Worm (Caenorhabditis elegans) whole organism, mixed stage, embryonic: ENCODE results near the gene rpb-6.
A peak's percentile ranks its signal among the peaks of the same experiment; 100 is the strongest.

ENCODE experiments used
- M03D4.4 ChIP-seq: sonication (generic microtip); optimal IDR thresholded peaks from 2 replicates; lab custom pipeline; 2017; ENCODE audit warnings: mild to moderate bottlenecking, missing genetic modification characterization, missing compliant biosample characterization
- bed-3 ChIP-seq: fragments of 200-800 bp; sonication (Bioruptor generic); optimal IDR thresholded peaks from 3 replicates; lab custom pipeline; 2018; ENCODE audit warnings: mild to moderate bottlenecking, missing genetic modification characterization, moderate library complexity, missing compliant biosample characterization
- blmp-1 ChIP-seq: fragments of 150-350 bp; optimal IDR thresholded peaks from 2 replicates; lab custom pipeline; 2014; ENCODE audit warnings: missing biosample characterization, missing genetic modification characterization
- ceh-39 ChIP-seq: fragments of 150-350 bp; optimal IDR thresholded peaks from 2 replicates; lab custom pipeline; 2014; ENCODE audit warnings: missing biosample characterization, missing genetic modification characterization
- ceh-43 ChIP-seq: fragments of 200-800 bp; sonication (Bioruptor generic); optimal IDR thresholded peaks from 2 replicates; lab custom pipeline; 2018; ENCODE audit warnings: mild to moderate bottlenecking, missing genetic modification characterization, moderate library complexity, missing compliant biosample characterization
- ces-1 ChIP-seq: fragments of 150-350 bp; optimal IDR thresholded peaks from 2 replicates; lab custom pipeline; 2014; ENCODE audit warnings: missing biosample characterization, missing genetic modification reagents, missing genetic modification characterization
- cnd-1 ChIP-seq: fragments of 200-800 bp; sonication (Bioruptor generic); optimal IDR thresholded peaks from 2 replicates; lab custom pipeline; 2018; ENCODE audit warnings: mild to moderate bottlenecking, missing genetic modification characterization, missing compliant biosample characterization
- elt-1 ChIP-seq: sonication (generic microtip); optimal IDR thresholded peaks from 2 replicates; lab custom pipeline; 2017; ENCODE audit warnings: missing genetic modification characterization, mild to moderate bottlenecking, missing compliant biosample characterization, antibody characterized with exemption, moderate library complexity, borderline replicate concordance; ENCODE audit not compliant: insufficient read depth
- elt-3 ChIP-seq: fragments of 150-350 bp; optimal IDR thresholded peaks from 2 replicates; lab custom pipeline; 2014; ENCODE audit warnings: missing biosample characterization, missing genetic modification characterization
- flh-1 ChIP-seq: fragments of 200-800 bp; sonication (Bioruptor generic); optimal IDR thresholded peaks from 2 replicates; lab custom pipeline; 2018; ENCODE audit warnings: mild to moderate bottlenecking, missing genetic modification characterization, moderate library complexity, missing compliant biosample characterization
- ham-2 ChIP-seq: fragments of 200-800 bp; sonication (Bioruptor generic); optimal IDR thresholded peaks from 2 replicates; lab custom pipeline; 2018; ENCODE audit warnings: mild to moderate bottlenecking, missing genetic modification characterization, missing compliant biosample characterization
- hlh-1 ChIP-seq: fragments of 150-350 bp; optimal IDR thresholded peaks from 2 replicates; lab custom pipeline; 2014; ENCODE audit warnings: missing biosample characterization, missing genetic modification reagents, missing genetic modification characterization
- lin-13 ChIP-seq: fragments of 150-350 bp; optimal IDR thresholded peaks from 2 replicates; lab custom pipeline; 2014; ENCODE audit warnings: missing biosample characterization, missing genetic modification characterization
- lin-32 ChIP-seq: fragments of 200-800 bp; sonication (Bioruptor generic); optimal IDR thresholded peaks from 2 replicates; lab custom pipeline; 2018; ENCODE audit warnings: mild to moderate bottlenecking, missing genetic modification characterization, missing compliant biosample characterization
- mab-5 ChIP-seq: fragments of 150-350 bp; optimal IDR thresholded peaks from 2 replicates; lab custom pipeline; 2014; ENCODE audit warnings: missing biosample characterization, missing genetic modification characterization
- mep-1 ChIP-seq: fragments of 150-350 bp; optimal IDR thresholded peaks from 2 replicates; lab custom pipeline; 2017; ENCODE audit warnings: missing biosample characterization, missing genetic modification reagents, missing genetic modification characterization, inconsistent platforms
- mls-2 ChIP-seq: sonication (generic microtip); optimal IDR thresholded peaks from 2 replicates; lab custom pipeline; 2016; ENCODE audit warnings: mild to moderate bottlenecking, missing genetic modification characterization, moderate library complexity, missing compliant biosample characterization
- nhr-12 ChIP-seq: fragments of 150-350 bp; optimal IDR thresholded peaks from 2 replicates; lab custom pipeline; 2014; ENCODE audit warnings: missing biosample characterization, missing genetic modification characterization
- nhr-2 ChIP-seq: fragments of 150-350 bp; optimal IDR thresholded peaks from 2 replicates; lab custom pipeline; 2014; ENCODE audit warnings: missing biosample characterization, missing genetic modification characterization
- nhr-237 ChIP-seq: fragments of 150-350 bp; optimal IDR thresholded peaks from 2 replicates; lab custom pipeline; 2014; ENCODE audit warnings: missing biosample characterization, missing genetic modification characterization
- nhr-28 ChIP-seq: fragments of 150-350 bp; optimal IDR thresholded peaks from 2 replicates; lab custom pipeline; 2014; ENCODE audit warnings: missing biosample characterization, missing genetic modification characterization
- nhr-76 ChIP-seq: sonication (generic microtip); optimal IDR thresholded peaks from 2 replicates; lab custom pipeline; 2017; ENCODE audit warnings: missing biosample characterization, missing genetic modification characterization
- pha-4 ChIP-seq: fragments of 150-350 bp; optimal IDR thresholded peaks from 2 replicates; lab custom pipeline; 2018; ENCODE audit warnings: missing biosample characterization, missing genetic modification reagents, missing genetic modification characterization
- sem-2 ChIP-seq: fragments of 200-800 bp; sonication (Bioruptor generic); optimal IDR thresholded peaks from 2 replicates; lab custom pipeline; 2018; ENCODE audit warnings: mild to moderate bottlenecking, missing genetic modification characterization, missing compliant biosample characterization
- snpc-4 ChIP-seq: fragments of 150-350 bp; optimal IDR thresholded peaks from 2 replicates; lab custom pipeline; 2014; ENCODE audit warnings: missing biosample characterization, missing genetic modification characterization
- sptf-1 ChIP-seq: sonication (generic microtip); optimal IDR thresholded peaks from 2 replicates; lab custom pipeline; 2017; ENCODE audit warnings: mild to moderate bottlenecking, missing genetic modification characterization, moderate library complexity, missing compliant biosample characterization
- tbx-8 ChIP-seq: fragments of 200-800 bp; sonication (Bioruptor generic); optimal IDR thresholded peaks from 2 replicates; lab custom pipeline; 2018; ENCODE audit warnings: mild to moderate bottlenecking, missing genetic modification characterization, moderate library complexity, missing compliant biosample characterization
- unc-120 ChIP-seq: sonication (generic microtip); optimal IDR thresholded peaks from 2 replicates; lab custom pipeline; 2017; ENCODE audit warnings: missing genetic modification characterization, missing compliant biosample characterization; ENCODE audit not compliant: poor library complexity, severe bottlenecking
- unc-39 ChIP-seq: fragments of 150-350 bp; optimal IDR thresholded peaks from 2 replicates; lab custom pipeline; 2014; ENCODE audit warnings: missing biosample characterization, missing genetic modification characterization
- unc-62 ChIP-seq: fragments of 150-350 bp; optimal IDR thresholded peaks from 2 replicates; lab custom pipeline; 2014; ENCODE audit warnings: missing biosample characterization, missing genetic modification reagents, missing genetic modification characterization
- zip-8 ChIP-seq: fragments of 150-350 bp; optimal IDR thresholded peaks from 2 replicates; lab custom pipeline; 2014; ENCODE audit warnings: missing biosample characterization, missing genetic modification characterization
- ztf-11 ChIP-seq: fragments of 150-350 bp; optimal IDR thresholded peaks from 2 replicates; lab custom pipeline; 2014; ENCODE audit warnings: missing biosample characterization, missing genetic modification characterization

Gene rpb-6

DNA sequence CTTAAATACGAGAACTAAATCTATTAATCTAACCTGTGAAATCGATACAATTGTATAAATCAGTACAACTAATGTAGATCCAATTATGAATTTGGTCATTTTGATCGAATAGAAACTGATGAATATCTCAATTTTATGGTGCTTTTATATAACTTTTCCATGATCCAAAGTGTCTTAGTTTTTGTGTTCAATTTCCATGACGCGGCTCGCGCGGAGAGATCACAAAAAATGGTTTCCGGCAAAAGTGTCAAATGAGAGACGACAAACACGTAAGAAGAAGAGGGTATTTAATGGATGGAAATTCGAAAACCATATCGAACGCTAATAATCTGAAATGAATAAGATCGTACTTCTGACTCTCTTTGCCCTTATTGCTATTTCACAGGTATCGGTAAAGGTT is 14.6 kb upstream of the rpb-6 start, which contains the start of the genes C06A1.6 and C06A1.7:
C06A1.6 (minus strand) TSS at position 101 of the 400 bp plus-strand sequence.
C06A1.7 (plus strand) TSS at position 314 of the 400 bp plus-strand sequence.
- TF ChIP-seq mep-1 (tag; lab: Kevin White, UChicago) (no peak), hlh-1 (no peak), mls-2 (tag; lab: Kevin White, UChicago) (no peak), unc-39 (no peak), nhr-28 (tag; lab: Kevin White, UChicago) (no peak), lin-13 (tag; lab: Kevin White, UChicago) (no peak), ces-1 (GFP tag; lab: Kevin White, UChicago) (no peak), elt-1 (tag; lab: Kevin White, UChicago) (no peak), nhr-237 (tag; lab: Kevin White, UChicago) (no peak), pha-4 (no peak), M03D4.4 (tag; lab: Kevin White, UChicago) (no peak)

- TF ChIP-seq lin-32 (GFP tag; lab: Kevin White, UChicago), result no peak
- no peak for TF ChIP-seq ceh-43
- no peak for TF ChIP-seq unc-120 (tag; lab: Kevin White, UChicago)
- no peak for TF ChIP-seq nhr-28 (tag; lab: Kevin White, UChicago)
- TF ChIP-seq ham-2 (GFP tag; lab: Kevin White, UChicago), result no peak
- no peak for TF ChIP-seq bed-3 (GFP tag; lab: Kevin White, UChicago)
- TF ChIP-seq M03D4.4 (tag; lab: Kevin White, UChicago), result no peak
- no peak for TF ChIP-seq sem-2 (GFP tag; lab: Kevin White, UChicago)
- TF ChIP-seq mep-1 (tag; lab: Kevin White, UChicago), result no peak
- TF ChIP-seq elt-3 (tag; lab: Kevin White, UChicago), result no peak
- TF ChIP-seq ztf-11 (tag; lab: Kevin White, UChicago), result no peak
- TF ChIP-seq zip-8, result no peak
- no peak for TF ChIP-seq nhr-76
- no peak for TF ChIP-seq ceh-39
- TF ChIP-seq nhr-12 (tag; lab: Kevin White, UChicago), result no peak
- TF ChIP-seq, all 35 proteins: peak for 0
Measured at ce11 chrII:10566458-10566857, 12.7 kb upstream of the rpb-6 start.

ce11 chrII:10569498-10569897 is 9.7 kb upstream of the rpb-6 start:
- TF ChIP-seq hlh-1, result peak; percentile 76
- TF ChIP-seq nhr-2 (tag; lab: Kevin White, UChicago), result no peak

ce11 chrII:10570302-10570701 is 8.9 kb upstream of the rpb-6 start, which contains the start of gene txt-13:
TSS of gene txt-13 (plus strand) at chrII:10570602.
- TF ChIP-seq lin-32 (GFP tag; lab: Kevin White, UChicago) (no peak), unc-39 (no peak), bed-3 (GFP tag; lab: Kevin White, UChicago) (no peak), tbx-8 (GFP tag; lab: Kevin White, UChicago) (no peak), mls-2 (tag; lab: Kevin White, UChicago) (no peak), ceh-43 (no peak), mab-5 (tag; lab: Kevin White, UChicago) (no peak), ham-2 (GFP tag; lab: Kevin White, UChicago) (no peak), unc-62 (GFP tag; lab: Kevin White, UChicago) (no peak), ztf-11 (tag; lab: Kevin White, UChicago) (no peak), sptf-1 (tag; lab: Kevin White, UChicago) (no peak), blmp-1 (tag; lab: Kevin White, UChicago) (no peak), nhr-12 (tag; lab: Kevin White, UChicago) (no peak), nhr-237 (tag; lab: Kevin White, UChicago) (no peak), cnd-1 (tag; lab: Kevin White, UChicago) (no peak)

ce11 chrII:10571967-10572366 is 7.2 kb upstream of the rpb-6 start, which contains the start of gene C06A1.3:
TSS of gene C06A1.3 (plus strand) at chrII:10572267.
- TF ChIP-seq unc-62 (GFP tag; lab: Kevin White, UChicago) (no peak), lin-32 (GFP tag; lab: Kevin White, UChicago) (no peak), ham-2 (GFP tag; lab: Kevin White, UChicago) (no peak), unc-120 (tag; lab: Kevin White, UChicago) (no peak), snpc-4 (tag; lab: Kevin White, UChicago) (no peak), sem-2 (GFP tag; lab: Kevin White, UChicago) (no peak), flh-1 (GFP tag; lab: Kevin White, UChicago) (no peak), nhr-2 (tag; lab: Kevin White, UChicago) (no peak), mls-2 (tag; lab: Kevin White, UChicago) (no peak), hlh-1 (no peak), M03D4.4 (tag; lab: Kevin White, UChicago) (no peak), mab-5 (tag; lab: Kevin White, UChicago) (no peak), elt-1 (tag; lab: Kevin White, UChicago) (no peak), ceh-39 (no peak), bed-3 (GFP tag; lab: Kevin White, UChicago) (no peak), nhr-237 (tag; lab: Kevin White, UChicago) (no peak)
